Worm (Caenorhabditis elegans) whole organism, L2 larva: ENCODE results near the gene scb-1.

Experiments
- C34F6.9 ChIP-seq: fragments of 150-350 bp; optimal IDR thresholded peaks from 2 replicates; lab custom pipeline; 2014; ENCODE audit warnings: missing biosample characterization, missing genetic modification characterization
- F13H6.1 ChIP-seq: sonication (generic microtip); optimal IDR thresholded peaks from 2 replicates; lab custom pipeline; 2016; ENCODE audit warnings: missing genetic modification characterization, missing compliant biosample characterization
- Y55F3AM.14 ChIP-seq: fragments of 200-800 bp; sonication (Bioruptor generic); optimal IDR thresholded peaks from 2 replicates; lab custom pipeline; 2018; ENCODE audit warnings: mild to moderate bottlenecking, missing genetic modification characterization, missing compliant biosample characterization
- ZK546.5 ChIP-seq: sonication (generic microtip); optimal IDR thresholded peaks from 2 replicates; lab custom pipeline; 2017; ENCODE audit warnings: missing biosample characterization, missing genetic modification characterization
- alr-1 ChIP-seq: fragments of 150-350 bp; optimal IDR thresholded peaks from 2 replicates; lab custom pipeline; 2014; ENCODE audit warnings: missing biosample characterization, missing genetic modification characterization
- aly-2 ChIP-seq: fragments of 150-350 bp; optimal IDR thresholded peaks from 2 replicates; lab custom pipeline; 2014; ENCODE audit warnings: missing biosample characterization, missing genetic modification characterization
- ama-1 ChIP-seq: fragments of 150-350 bp; optimal IDR thresholded peaks from 2 replicates; lab custom pipeline; 2018; ENCODE audit warnings: inconsistent platforms
- blmp-1 ChIP-seq: sonication (generic microtip); optimal IDR thresholded peaks from 2 replicates; lab custom pipeline; 2017; ENCODE audit warnings: missing genetic modification characterization, mild to moderate bottlenecking, missing compliant biosample characterization, antibody characterized with exemption, moderate library complexity; ENCODE audit not compliant: insufficient read depth
- ceh-16 ChIP-seq: fragments of 150-350 bp; optimal IDR thresholded peaks from 2 replicates; lab custom pipeline; 2014; ENCODE audit warnings: missing biosample characterization, missing genetic modification characterization
- ceh-82 ChIP-seq: fragments of 150-350 bp; optimal IDR thresholded peaks from 2 replicates; lab custom pipeline; 2014; ENCODE audit warnings: missing biosample characterization, missing genetic modification characterization
- crh-2 ChIP-seq: sonication (generic microtip); optimal IDR thresholded peaks from 2 replicates; lab custom pipeline; 2017; ENCODE audit warnings: missing biosample characterization, missing genetic modification characterization
- dmd-4 ChIP-seq: sonication (generic microtip); optimal IDR thresholded peaks from 2 replicates; lab custom pipeline; 2017; ENCODE audit warnings: missing biosample characterization, missing genetic modification characterization
- egl-27 ChIP-seq: sonication (generic microtip); optimal IDR thresholded peaks from 3 replicates; lab custom pipeline; 2017; ENCODE audit warnings: missing biosample characterization, missing genetic modification reagents, missing genetic modification characterization
- gmeb-1 ChIP-seq: fragments of 150-350 bp; optimal IDR thresholded peaks from 2 replicates; lab custom pipeline; 2014; ENCODE audit warnings: missing biosample characterization, missing genetic modification characterization
- lin-13 ChIP-seq: fragments of 150-350 bp; optimal IDR thresholded peaks from 2 replicates; lab custom pipeline; 2014; ENCODE audit warnings: missing biosample characterization, missing genetic modification reagents, missing genetic modification characterization
- lin-39 ChIP-seq: fragments of 150-350 bp; optimal IDR thresholded peaks from 2 replicates; lab custom pipeline; 2014; ENCODE audit warnings: missing biosample characterization, missing genetic modification reagents, missing genetic modification characterization
- lsy-2 ChIP-seq, 2 experiments: fragments of 150-350 bp in 1 of 2; sonication (generic microtip) in 1 of 2; optimal IDR thresholded peaks; 2 replicates each; lab custom pipeline; 2014 to 2017; ENCODE audit warnings: missing biosample characterization in 2 of 2, missing genetic modification characterization in 2 of 2
- mab-5 ChIP-seq: fragments of 150-350 bp; optimal IDR thresholded peaks from 2 replicates; lab custom pipeline; 2014; ENCODE audit warnings: missing biosample characterization, missing genetic modification characterization
- mbf-1 ChIP-seq: sonication (generic microtip); optimal IDR thresholded peaks from 2 replicates; lab custom pipeline; 2017; ENCODE audit warnings: missing biosample characterization, missing genetic modification characterization
- mdl-1 ChIP-seq, 2 experiments: fragments of 150-350 bp in 1 of 2; sonication (generic microtip) in 1 of 2; optimal IDR thresholded peaks; 2 replicates each; lab custom pipeline; 2017; ENCODE audit warnings: missing biosample characterization in 2 of 2, missing genetic modification characterization in 2 of 2
- nhr-11 ChIP-seq: fragments of 150-350 bp; optimal IDR thresholded peaks from 2 replicates; lab custom pipeline; 2014; ENCODE audit warnings: missing biosample characterization, missing genetic modification characterization
- nhr-21 ChIP-seq: fragments of 150-350 bp; optimal IDR thresholded peaks from 2 replicates; lab custom pipeline; 2014; ENCODE audit warnings: missing biosample characterization, missing genetic modification characterization
- nhr-237 ChIP-seq: fragments of 150-350 bp; optimal IDR thresholded peaks from 2 replicates; lab custom pipeline; 2014; ENCODE audit warnings: missing biosample characterization, missing genetic modification characterization
- nhr-25 ChIP-seq: fragments of 150-350 bp; sonication (generic microtip); optimal IDR thresholded peaks from 3 replicates; lab custom pipeline; 2014; ENCODE audit warnings: missing biosample characterization, missing genetic modification characterization
- nhr-6 ChIP-seq: fragments of 150-350 bp; optimal IDR thresholded peaks from 2 replicates; lab custom pipeline; 2014; ENCODE audit warnings: missing biosample characterization, missing genetic modification characterization
- peb-1 ChIP-seq: fragments of 150-350 bp; optimal IDR thresholded peaks from 2 replicates; lab custom pipeline; 2014; ENCODE audit warnings: missing biosample characterization, missing genetic modification characterization
- sem-4 ChIP-seq: fragments of 150-350 bp; optimal IDR thresholded peaks from 2 replicates; lab custom pipeline; 2014; ENCODE audit warnings: missing biosample characterization, missing genetic modification reagents, missing genetic modification characterization
- skn-1 ChIP-seq: sonication (generic microtip); optimal IDR thresholded peaks from 2 replicates; lab custom pipeline; 2017; ENCODE audit warnings: missing biosample characterization, missing genetic modification characterization
- sma-3 ChIP-seq: sonication (generic microtip); optimal IDR thresholded peaks from 2 replicates; lab custom pipeline; 2016; ENCODE audit warnings: missing genetic modification reagents, missing genetic modification characterization, missing compliant biosample characterization
- unc-39 ChIP-seq: fragments of 150-350 bp; optimal IDR thresholded peaks from 2 replicates; lab custom pipeline; 2014; ENCODE audit warnings: missing biosample characterization, missing genetic modification characterization
- unc-55 ChIP-seq: fragments of 150-350 bp; sonication (generic microtip); optimal IDR thresholded peaks from 3 replicates; lab custom pipeline; 2014; ENCODE audit warnings: missing biosample characterization, missing genetic modification reagents, missing genetic modification characterization
- ztf-1 ChIP-seq: fragments of 200-800 bp; sonication (Bioruptor generic); conservative IDR thresholded peaks from 2 replicates; pipeline ENCODE4 v1.3.6; 2022; ENCODE audit warnings: missing genetic modification characterization, missing compliant biosample characterization

Gene scb-1

ce11 chrV:11155553-11155952 is 36.0 kb upstream of the scb-1 start, which contains the start of gene srg-38:
Gene srg-38 (minus strand): TSS chrV:11155653.
- no peak for TF ChIP-seq mdl-1 (tag; optimal IDR thresholded peaks at IDR 0.05; lab: Kevin White, UChicago)
- TF ChIP-seq egl-27 (tag; lab: Kevin White, UChicago) = no peak
- TF ChIP-seq ztf-1 = no peak
- no peak for TF ChIP-seq peb-1 (tag; lab: Kevin White, UChicago)
- TF ChIP-seq gmeb-1 (tag; lab: Kevin White, UChicago) = no peak
- TF ChIP-seq nhr-21 (tag; lab: Kevin White, UChicago) = no peak
- TF ChIP-seq lin-39 (tag; lab: Kevin White, UChicago) = no peak

- TF ChIP-seq nhr-237 (tag; lab: Kevin White, UChicago) (no peak), nhr-6 (tag; lab: Kevin White, UChicago) (no peak), sem-4 (tag; lab: Kevin White, UChicago) (no peak), ama-1 (lab: Kevin White, UChicago) (no peak), C34F6.9 (tag; lab: Kevin White, UChicago) (no peak), mab-5 (tag; lab: Kevin White, UChicago) (no peak), skn-1 (no peak), mdl-1 (tag; optimal IDR thresholded peaks at IDR 0.05; lab: Kevin White, UChicago) (no peak), blmp-1 (no peak)
These were observed 32.8 kb upstream of the scb-1 start, which contains the start of gene srg-39 for ce11 chrV:11152333-11152732. Gene srg-39 (minus strand): TSS chrV:11152433.

ce11 chrV:11149405-11149804 is 29.9 kb upstream of the scb-1 start, which contains the start of gene T19C4.1:
Gene T19C4.1 (plus strand): TSS chrV:11149705.
- no peak for TF ChIP-seq blmp-1
- TF ChIP-seq mab-5 (tag; lab: Kevin White, UChicago) = no peak
- TF ChIP-seq lin-39 (tag; lab: Kevin White, UChicago) = no peak
- TF ChIP-seq lsy-2 (tag; optimal IDR thresholded peaks at IDR 0.05; lab: Kevin White, UChicago) = no peak
- no peak for TF ChIP-seq egl-27 (tag; lab: Kevin White, UChicago)
- no peak for TF ChIP-seq ztf-1
- TF ChIP-seq gmeb-1 (tag; lab: Kevin White, UChicago) = no peak
- TF ChIP-seq C34F6.9 (tag; lab: Kevin White, UChicago) = no peak
- no peak for TF ChIP-seq skn-1
- no peak for TF ChIP-seq ama-1 (lab: Kevin White, UChicago)
- TF ChIP-seq crh-2 (tag; lab: Kevin White, UChicago) = no peak
- TF ChIP-seq ceh-16 (tag; lab: Kevin White, UChicago) = no peak
- no peak for TF ChIP-seq nhr-11 (tag; lab: Kevin White, UChicago)
- TF ChIP-seq dmd-4 (tag; lab: Kevin White, UChicago) = no peak
- TF ChIP-seq Y55F3AM.14 (GFP tag; lab: Kevin White, UChicago) = no peak
- no peak for TF ChIP-seq nhr-25 (tag; lab: Kevin White, UChicago)
- TF ChIP-seq unc-39 (tag; lab: Kevin White, UChicago) = no peak
- TF ChIP-seq mbf-1 (tag; lab: Kevin White, UChicago) = no peak

- no peak for TF ChIP-seq ceh-82 (tag; lab: Kevin White, UChicago)
- TF ChIP-seq nhr-25 (tag; lab: Kevin White, UChicago) = peak; percentile 4
These were observed 29.5 kb upstream of the scb-1 start for ce11 chrV:11148971-11149370.

ce11 chrV:11147780-11148144 is 28.3 kb upstream of the scb-1 start:
- TF ChIP-seq mdl-1 (tag; optimal IDR thresholded peaks at IDR 0.05; lab: Kevin White, UChicago) = no peak
- TF ChIP-seq sma-3 (GFP tag; lab: Kevin White, UChicago) = peak; percentile 62
- no peak for TF ChIP-seq ama-1 (lab: Kevin White, UChicago)
- TF ChIP-seq alr-1 (tag; lab: Kevin White, UChicago) = no peak
- no peak for TF ChIP-seq lsy-2 (tag; optimal IDR thresholded peaks at IDR 0.05; lab: Kevin White, UChicago)
- TF ChIP-seq F13H6.1 (tag; lab: Kevin White, UChicago) = no peak
- TF ChIP-seq lin-39 (tag; lab: Kevin White, UChicago) = no peak
- no peak for TF ChIP-seq nhr-11 (tag; lab: Kevin White, UChicago)
- peak; percentile 74 for TF ChIP-seq nhr-25 (tag; lab: Kevin White, UChicago)
- no peak for TF ChIP-seq C34F6.9 (tag; lab: Kevin White, UChicago)
- TF ChIP-seq mab-5 (tag; lab: Kevin White, UChicago) = no peak
- TF ChIP-seq lin-13 (GFP tag; lab: Kevin White, UChicago) = peak; percentile 14
- no peak for TF ChIP-seq ZK546.5 (tag; lab: Kevin White, UChicago)
- no peak for TF ChIP-seq unc-55 (GFP tag; lab: Kevin White, UChicago)
- no peak for TF ChIP-seq blmp-1
- no peak for TF ChIP-seq unc-39 (tag; lab: Kevin White, UChicago)
- no peak for TF ChIP-seq ceh-82 (tag; lab: Kevin White, UChicago)
- TF ChIP-seq nhr-21 (tag; lab: Kevin White, UChicago) = peak; percentile 84
- TF ChIP-seq aly-2 (tag; lab: Kevin White, UChicago) = no peak
- TF ChIP-seq skn-1 = no peak
- TF ChIP-seq, all 48 proteins: peak for 4
